Worm (Caenorhabditis elegans): ENCODE data around the gene C16C8.26.

- TF ChIP-seq nhr-77 (tag; optimal IDR thresholded peaks at IDR 0.05) (no peak), unc-130 (tag; optimal IDR thresholded peaks at IDR 0.05) (no peak), nhr-11 (tag; optimal IDR thresholded peaks at IDR 0.05) (no peak)
Observed at ce11 chrII:3439244-3439698, 18.8 kb downstream of the C16C8.26 start.

Data from whole organism, L1 larva.